Worm (Caenorhabditis elegans) whole organism, L4 larva: ENCODE data around the gene ZK792.5.

Experiments
- D1046.2 ChIP-seq: fragments of 200-800 bp; sonication (Bioruptor generic); IDR thresholded peaks from 2 replicates; pipeline ENCODE4 v1.3.6; 2022; ENCODE audit warnings: missing genetic modification characterization, missing compliant biosample characterization
- F37D6.2 ChIP-seq: sonication (generic microtip); optimal IDR thresholded peaks from 2 replicates; lab custom pipeline; 2016; ENCODE audit warnings: mild to moderate bottlenecking, missing genetic modification characterization, missing compliant biosample characterization
- Y105C5A.15 ChIP-seq: fragments of 200-800 bp; sonication (Bioruptor generic); IDR thresholded peaks from 2 replicates; pipeline ENCODE4 v1.3.6; 2022; ENCODE audit warnings: missing genetic modification characterization, missing compliant biosample characterization
- Y48G9A.11 ChIP-seq: fragments of 200-800 bp; sonication (Bioruptor generic); IDR thresholded peaks from 2 replicates; pipeline ENCODE4 v1.3.6; 2022; ENCODE audit warnings: missing genetic modification reagents, missing genetic modification characterization, missing compliant biosample characterization
- Y75B8A.6 ChIP-seq: fragments of 200-800 bp; sonication (Bioruptor generic); IDR thresholded peaks from 2 replicates; pipeline ENCODE4 v1.3.6; 2022; ENCODE audit warnings: missing genetic modification reagents, missing genetic modification characterization, missing compliant biosample characterization
- ZK337.2 ChIP-seq: fragments of 200-800 bp; sonication (Bioruptor generic); IDR thresholded peaks from 2 replicates; pipeline ENCODE4 v1.3.6; 2022; ENCODE audit warnings: missing genetic modification reagents, missing genetic modification characterization, missing compliant biosample characterization
- ama-1 ChIP-seq: fragments of 150-350 bp; optimal IDR thresholded peaks from 2 replicates; lab custom pipeline; 2014; ENCODE audit warnings: inconsistent platforms, mixed read lengths
- ceh-44 ChIP-seq: fragments of 200-800 bp; sonication (Bioruptor generic); IDR thresholded peaks from 2 replicates; pipeline ENCODE4 v1.3.6; 2022; ENCODE audit warnings: missing genetic modification reagents, missing genetic modification characterization, missing compliant biosample characterization
- ceh-82 ChIP-seq: sonication (generic microtip); optimal IDR thresholded peaks from 2 replicates; lab custom pipeline; 2017; ENCODE audit warnings: missing biosample characterization, missing genetic modification characterization
- ces-1 ChIP-seq: fragments of 150-350 bp; sonication (generic microtip); optimal IDR thresholded peaks from 4 replicates; lab custom pipeline; 2014; ENCODE audit warnings: missing biosample characterization, missing genetic modification reagents, missing genetic modification characterization
- ctbp-1 ChIP-seq: fragments of 200-800 bp; sonication (Bioruptor generic); IDR thresholded peaks from 2 replicates; pipeline ENCODE4 v1.3.6; 2022; ENCODE audit warnings: missing genetic modification reagents, missing genetic modification characterization, missing compliant biosample characterization
- daf-16 ChIP-seq, 3 experiments: sonication (generic microtip); optimal IDR thresholded peaks; 2 replicates each; lab custom pipeline; 2016 to 2017; ENCODE audit warnings: missing genetic modification characterization in 3 of 3, missing genetic modification reagents in 3 of 3, mild to moderate bottlenecking in 2 of 3, missing compliant biosample characterization in 2 of 3, missing biosample characterization in 1 of 3, moderate library complexity in 1 of 3
- dmd-9 ChIP-seq: fragments of 200-800 bp; sonication (Bioruptor generic); IDR thresholded peaks from 2 replicates; pipeline ENCODE4 v1.3.6; 2022; ENCODE audit warnings: missing genetic modification reagents, missing genetic modification characterization, missing compliant biosample characterization
- duxl-1 ChIP-seq: sonication (generic microtip); optimal IDR thresholded peaks from 2 replicates; lab custom pipeline; 2016; ENCODE audit warnings: mild to moderate bottlenecking, missing genetic modification characterization, moderate library complexity, missing compliant biosample characterization; ENCODE audit not compliant: poor library complexity
- dve-1 ChIP-seq: sonication (generic microtip); optimal IDR thresholded peaks from 2 replicates; lab custom pipeline; 2017; ENCODE audit warnings: antibody characterized with exemption, mild to moderate bottlenecking, missing genetic modification characterization, missing compliant biosample characterization; ENCODE audit not compliant: insufficient read depth
- hif-1 ChIP-seq, 2 experiments: sonication (generic microtip); optimal IDR thresholded peaks; 2 replicates each; lab custom pipeline; 2016 to 2017; ENCODE audit warnings: missing compliant biosample characterization in 2 of 2, missing genetic modification characterization in 2 of 2, missing genetic modification reagents in 2 of 2, missing genotype in 2 of 2, mild to moderate bottlenecking in 1 of 2
- hlh-11 ChIP-seq: fragments of 200-800 bp; sonication (Bioruptor generic); optimal IDR thresholded peaks from 2 replicates; lab custom pipeline; 2018; ENCODE audit warnings: mild to moderate bottlenecking, missing genetic modification characterization, missing compliant biosample characterization
- hlh-30 ChIP-seq: sonication (generic microtip); optimal IDR thresholded peaks from 2 replicates; lab custom pipeline; 2017; ENCODE audit warnings: antibody characterized with exemption, mild to moderate bottlenecking, missing genetic modification characterization, missing compliant biosample characterization; ENCODE audit not compliant: insufficient read depth
- jun-1 ChIP-seq: fragments of 150-350 bp; optimal IDR thresholded peaks from 2 replicates; lab custom pipeline; 2014; ENCODE audit warnings: missing biosample characterization, missing genetic modification reagents, missing genetic modification characterization
- lin-29 ChIP-seq: fragments of 200-800 bp; sonication (Bioruptor generic); IDR thresholded peaks from 2 replicates; pipeline ENCODE4 v1.3.6; 2022; ENCODE audit warnings: missing genetic modification reagents, missing genetic modification characterization, missing compliant biosample characterization
- lsy-2 ChIP-seq, 2 experiments: fragments of 150-350 bp in 1 of 2; sonication (generic microtip) in 1 of 2; optimal IDR thresholded peaks; 2 replicates each; lab custom pipeline; 2014 to 2017; ENCODE audit warnings: missing biosample characterization in 2 of 2, missing genetic modification characterization in 2 of 2
- madf-9 ChIP-seq: fragments of 200-800 bp; sonication (Bioruptor generic); conservative IDR thresholded peaks from 2 replicates; pipeline ENCODE4 v1.3.6; 2022; ENCODE audit warnings: missing genetic modification reagents, missing genetic modification characterization, missing compliant biosample characterization
- mxl-3 ChIP-seq: fragments of 200-800 bp; sonication (Bioruptor generic); optimal IDR thresholded peaks from 2 replicates; lab custom pipeline; 2018; ENCODE audit warnings: mild to moderate bottlenecking, missing genetic modification characterization, missing compliant biosample characterization
- nhr-11 ChIP-seq: fragments of 150-350 bp; optimal IDR thresholded peaks from 2 replicates; lab custom pipeline; 2014; ENCODE audit warnings: missing biosample characterization, missing genetic modification characterization
- nhr-28 ChIP-seq: fragments of 150-350 bp; optimal IDR thresholded peaks from 2 replicates; lab custom pipeline; 2014; ENCODE audit warnings: missing biosample characterization, missing genetic modification characterization
- nhr-41 ChIP-seq: fragments of 200-800 bp; sonication (Bioruptor generic); IDR thresholded peaks from 2 replicates; pipeline ENCODE4 v1.3.6; 2022; ENCODE audit warnings: missing genetic modification reagents, missing genetic modification characterization, missing compliant biosample characterization
- nhr-42 ChIP-seq: fragments of 200-800 bp; sonication (Bioruptor generic); IDR thresholded peaks from 2 replicates; pipeline ENCODE4 v1.3.6; 2022; ENCODE audit warnings: missing genetic modification characterization, missing compliant biosample characterization
- nhr-6 ChIP-seq: fragments of 150-350 bp; optimal IDR thresholded peaks from 2 replicates; lab custom pipeline; 2014; ENCODE audit warnings: missing biosample characterization, missing genetic modification characterization
- nhr-77 ChIP-seq: fragments of 150-350 bp; optimal IDR thresholded peaks from 2 replicates; lab custom pipeline; 2014; ENCODE audit warnings: missing biosample characterization, missing genetic modification characterization
- saeg-2 ChIP-seq: fragments of 200-800 bp; sonication (Bioruptor generic); IDR thresholded peaks from 2 replicates; pipeline ENCODE4 v1.3.6; 2022; ENCODE audit warnings: missing genetic modification reagents, missing genetic modification characterization, missing compliant biosample characterization
- sdz-12 ChIP-seq: fragments of 200-800 bp; sonication (Bioruptor generic); optimal IDR thresholded peaks from 2 replicates; lab custom pipeline; 2018; ENCODE audit warnings: mild to moderate bottlenecking, missing genetic modification characterization, missing compliant biosample characterization
- snpc-4 ChIP-seq: fragments of 150-350 bp; optimal IDR thresholded peaks from 2 replicates; lab custom pipeline; 2014; ENCODE audit warnings: missing biosample characterization, missing genetic modification characterization
- tra-1 ChIP-seq: fragments of 200-800 bp; sonication (Bioruptor generic); IDR thresholded peaks from 2 replicates; pipeline ENCODE4 v1.3.6; 2022; ENCODE audit warnings: missing genetic modification reagents, missing genetic modification characterization, missing compliant biosample characterization
- unc-39 ChIP-seq: sonication (generic microtip); optimal IDR thresholded peaks from 2 replicates; lab custom pipeline; 2017; ENCODE audit warnings: missing biosample characterization, missing genetic modification characterization
- unc-62 ChIP-seq, 3 experiments: fragments of 150-350 bp in 1 of 3; sonication (generic microtip); optimal IDR thresholded peaks in 2 of 3; peaks in 1 of 3; 1 replicate in 1 of 3; 2 replicates in 2 of 3; lab custom pipeline; 2014 to 2017; ENCODE audit warnings: missing biosample characterization in 3 of 3, missing genetic modification characterization in 3 of 3, missing genetic modification reagents in 3 of 3, missing genotype in 1 of 3
- zip-11 ChIP-seq: fragments of 200-800 bp; sonication (Bioruptor generic); IDR thresholded peaks from 2 replicates; pipeline ENCODE4 v1.3.6; 2022; ENCODE audit warnings: missing genetic modification characterization, missing compliant biosample characterization

ZK792.5 gene

ce11 chrIV:11650344-11650743 lies 37.6 kb downstream of the ZK792.5 start:
- TF ChIP-seq lin-29 (GFP tag; lab: Robert Waterston, UW) (no peak), unc-62 (GFP tag; optimal IDR thresholded peaks at IDR 0.05 in 1 of 2; lab: Kevin White, UChicago) (peak in 1 of 2 experiments; percentile 93), unc-62 (tag; optimal IDR thresholded peaks at IDR 0.05; lab: Kevin White, UChicago) (no peak), duxl-1 (no peak), jun-1 (tag; lab: Kevin White, UChicago) (no peak), unc-39 (no peak), nhr-6 (tag; lab: Kevin White, UChicago) (no peak)

- TF ChIP-seq ZK337.2 (GFP tag; lab: Robert Waterston, UW) (no peak), daf-16 (GFP tag; optimal IDR thresholded peaks at IDR 0.05; lab: Kevin White, UChicago) (peak in 1 of 2 experiments; percentile 77), daf-16 (tag; optimal IDR thresholded peaks at IDR 0.05; lab: Kevin White, UChicago) (no peak), Y105C5A.15 (no peak), hlh-30 (tag; lab: Kevin White, UChicago) (peak; percentile 5), hlh-11 (tag; lab: Kevin White, UChicago) (peak; percentile 44), unc-62 (GFP tag; optimal IDR thresholded peaks at IDR 0.05 in 1 of 2; lab: Kevin White, UChicago) (peak in 1 of 2 experiments; percentile 87), unc-62 (tag; optimal IDR thresholded peaks at IDR 0.05; lab: Kevin White, UChicago) (no peak)
Measured at ce11 chrIV:11649031-11649430, 38.9 kb downstream of the ZK792.5 start, which contains the start of gene ZK809.8. Gene ZK809.8 (minus strand): TSS chrIV:11649064.

- TF ChIP-seq snpc-4 (no peak), F37D6.2 (tag; lab: Kevin White, UChicago) (no peak), unc-39 (no peak), dve-1 (peak; percentile 48), hlh-11 (tag; lab: Kevin White, UChicago) (peak; percentile 9), nhr-42 (GFP tag; lab: Robert Waterston, UW) (no peak), Y75B8A.6 (GFP tag; lab: Robert Waterston, UW) (no peak), nhr-77 (tag; lab: Kevin White, UChicago) (no peak), daf-16 (GFP tag; optimal IDR thresholded peaks at IDR 0.05; lab: Kevin White, UChicago) (peak in 1 of 2 experiments; percentile 77), daf-16 (tag; optimal IDR thresholded peaks at IDR 0.05; lab: Kevin White, UChicago) (peak; percentile 74), ceh-82 (tag; lab: Kevin White, UChicago) (no peak)
Measured at ce11 chrIV:11646908-11647307, 41.0 kb downstream of the ZK792.5 start.

- no peak for TF ChIP-seq D1046.2
- TF ChIP-seq nhr-28 (tag; lab: Kevin White, UChicago), result peak; percentile 2
- peak; percentile 39 for TF ChIP-seq dve-1
- TF ChIP-seq dmd-9 (GFP tag; lab: Robert Waterston, UW), result no peak
- TF ChIP-seq unc-62 (GFP tag; optimal IDR thresholded peaks at IDR 0.05 in 1 of 2; lab: Kevin White, UChicago), result peak in 1 of 2 experiments; percentile 92
- TF ChIP-seq unc-62 (tag; optimal IDR thresholded peaks at IDR 0.05; lab: Kevin White, UChicago), result no peak
- no peak for TF ChIP-seq daf-16 (GFP tag; optimal IDR thresholded peaks at IDR 0.05; lab: Kevin White, UChicago)
- peak; percentile 86 for TF ChIP-seq daf-16 (tag; optimal IDR thresholded peaks at IDR 0.05; lab: Kevin White, UChicago)
Measured at ce11 chrIV:11645354-11645753, 42.6 kb downstream of the ZK792.5 start.

ce11 chrIV:11644705-11645104 lies 43.2 kb downstream of the ZK792.5 start:
- TF ChIP-seq ama-1 (peak; percentile 0), mxl-3 (no peak), nhr-41 (no peak), unc-62 (GFP tag; optimal IDR thresholded peaks at IDR 0.05 in 1 of 2; lab: Kevin White, UChicago) (peak in 1 of 2 experiments; percentile 53), unc-62 (tag; optimal IDR thresholded peaks at IDR 0.05; lab: Kevin White, UChicago) (no peak), ceh-44 (GFP tag; lab: Robert Waterston, UW) (no peak), tra-1 (GFP tag; lab: Robert Waterston, UW) (0 out of 2 replicates have a peak, but pooled peaks have one; percentile 37), hif-1 (tag; optimal IDR thresholded peaks at IDR 0.05; lab: Kevin White, UChicago) (no peak), madf-9 (GFP tag; lab: Robert Waterston, UW) (no peak), Y48G9A.11 (GFP tag; lab: Robert Waterston, UW) (no peak), ces-1 (GFP tag; lab: Kevin White, UChicago) (no peak), nhr-11 (tag; lab: Kevin White, UChicago) (no peak), daf-16 (GFP tag; optimal IDR thresholded peaks at IDR 0.05; lab: Kevin White, UChicago) (peak in 1 of 2 experiments; percentile 33), daf-16 (tag; optimal IDR thresholded peaks at IDR 0.05; lab: Kevin White, UChicago) (no peak), hlh-11 (tag; lab: Kevin White, UChicago) (no peak), saeg-2 (GFP tag; lab: Robert Waterston, UW) (no peak), ctbp-1 (GFP tag; lab: Robert Waterston, UW) (0 out of 2 replicates have a peak, but pooled peaks have one; percentile 24), sdz-12 (GFP tag; lab: Kevin White, UChicago) (no peak), ceh-82 (tag; lab: Kevin White, UChicago) (no peak), lsy-2 (tag; optimal IDR thresholded peaks at IDR 0.05; lab: Kevin White, UChicago) (peak in 1 of 2 experiments; percentile 53), zip-11 (GFP tag; lab: Robert Waterston, UW) (no peak)
- TF ChIP-seq, all 104 proteins: peak for 6
